Fruit fly (Drosophila melanogaster): ENCODE measurements around the gene Hmu.

The Hmu gene

DNA sequence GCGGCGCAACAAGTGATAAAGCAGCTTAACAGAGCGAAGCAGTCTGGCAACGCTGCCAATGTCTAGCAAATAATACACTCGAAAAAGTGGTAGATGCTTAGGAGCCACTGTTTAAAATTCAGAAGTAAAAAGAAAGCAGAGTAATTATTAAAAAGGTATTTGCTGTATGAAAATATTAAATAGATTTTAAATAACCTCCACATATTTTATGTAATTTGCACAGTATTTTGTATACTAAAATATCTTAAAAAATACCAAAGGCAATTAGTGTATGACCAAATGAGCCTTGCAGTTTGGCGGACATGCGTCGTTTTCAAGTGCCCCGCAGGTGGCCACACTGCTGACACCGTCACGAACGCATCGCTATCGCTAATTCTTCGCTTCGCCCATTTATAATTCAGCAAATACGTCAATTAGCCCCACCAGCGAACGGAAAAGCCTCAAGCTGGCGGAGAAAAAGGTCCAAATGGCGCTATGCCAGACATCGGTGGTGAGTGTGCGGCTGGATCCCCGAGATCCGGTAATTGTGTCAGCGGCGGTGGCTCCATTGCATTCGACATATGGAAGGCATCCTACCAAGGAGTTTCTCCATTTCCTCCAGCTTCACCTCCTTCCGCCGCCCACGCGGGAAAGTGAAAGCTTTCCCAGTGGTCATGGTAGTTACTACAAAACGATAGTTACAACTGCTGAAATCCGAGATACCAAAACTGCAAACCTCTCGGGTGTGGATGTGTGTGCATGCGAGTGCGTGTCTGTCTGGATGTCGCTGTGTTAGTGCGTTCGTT lies 35.2 kb upstream of the Hmu start, which contains the start of gene pll (continued):
- TF ChIP-seq CG11294 (GFP tag; IDR thresholded peaks at IDR 0.05) (peak; percentile 70; the same call in 1 of the 2 replicates), CG4318 (GFP tag; optimal IDR thresholded peaks at IDR 0.05) (no peak), Gug (GFP tag; IDR thresholded peaks at IDR 0.05) (peak; percentile 74), ss (GFP tag; optimal IDR thresholded peaks at IDR 0.05) (no peak), svp (GFP tag) (peak; percentile 94)

DNA sequence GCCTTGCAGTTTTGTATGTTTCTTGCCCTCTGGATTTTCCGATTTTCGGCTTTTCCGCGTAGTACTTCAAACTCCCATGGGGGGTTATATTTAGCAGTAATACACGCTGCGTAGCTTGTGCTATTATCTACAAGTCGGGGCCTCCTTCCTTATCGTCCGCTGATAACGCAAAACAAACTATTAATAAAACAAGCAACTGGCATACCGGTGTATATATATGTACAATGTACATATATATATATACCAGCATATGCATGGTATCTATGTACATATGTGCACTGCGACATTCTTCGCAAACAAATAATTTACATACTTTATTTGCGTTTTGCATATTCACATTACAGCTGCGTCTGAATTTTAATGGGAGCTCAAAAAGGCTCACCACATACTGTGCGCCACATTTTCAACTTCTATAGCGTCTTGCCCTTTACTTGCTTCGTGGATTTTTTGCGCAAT lies 34.6 kb upstream of the Hmu start:
- no peak for TF ChIP-seq Ets96B (tag; optimal IDR thresholded peaks at IDR 0.05)
- TF ChIP-seq CG6854 (GFP tag; optimal IDR thresholded peaks at IDR 0.05), result no peak
- TF ChIP-seq fd85E (GFP tag; optimal IDR thresholded peaks at IDR 0.05), result no peak
- no peak for TF ChIP-seq Sox15 (GFP tag; optimal IDR thresholded peaks at IDR 0.05)
- TF ChIP-seq dsx (GFP tag; optimal IDR thresholded peaks at IDR 0.05; ENCODE audit: poor library complexity, severe bottlenecking), result no peak
- TF ChIP-seq CG3919 (GFP tag; optimal IDR thresholded peaks at IDR 0.05), result no peak
- TF ChIP-seq CG34406 (GFP tag; optimal IDR thresholded peaks at IDR 0.05), result no peak
- no peak for TF ChIP-seq CG15336 (GFP tag; IDR thresholded peaks at IDR 0.05)
- TF ChIP-seq fkh (GFP tag; optimal IDR thresholded peaks at IDR 0.05), result peak; percentile 47
- TF ChIP-seq Eip78C (GFP tag), result peak; percentile 42
- TF ChIP-seq CG11294 (GFP tag; IDR thresholded peaks at IDR 0.05), result no peak
- no peak for TF ChIP-seq Ets21C (GFP tag; optimal IDR thresholded peaks at IDR 0.05)

DNA sequence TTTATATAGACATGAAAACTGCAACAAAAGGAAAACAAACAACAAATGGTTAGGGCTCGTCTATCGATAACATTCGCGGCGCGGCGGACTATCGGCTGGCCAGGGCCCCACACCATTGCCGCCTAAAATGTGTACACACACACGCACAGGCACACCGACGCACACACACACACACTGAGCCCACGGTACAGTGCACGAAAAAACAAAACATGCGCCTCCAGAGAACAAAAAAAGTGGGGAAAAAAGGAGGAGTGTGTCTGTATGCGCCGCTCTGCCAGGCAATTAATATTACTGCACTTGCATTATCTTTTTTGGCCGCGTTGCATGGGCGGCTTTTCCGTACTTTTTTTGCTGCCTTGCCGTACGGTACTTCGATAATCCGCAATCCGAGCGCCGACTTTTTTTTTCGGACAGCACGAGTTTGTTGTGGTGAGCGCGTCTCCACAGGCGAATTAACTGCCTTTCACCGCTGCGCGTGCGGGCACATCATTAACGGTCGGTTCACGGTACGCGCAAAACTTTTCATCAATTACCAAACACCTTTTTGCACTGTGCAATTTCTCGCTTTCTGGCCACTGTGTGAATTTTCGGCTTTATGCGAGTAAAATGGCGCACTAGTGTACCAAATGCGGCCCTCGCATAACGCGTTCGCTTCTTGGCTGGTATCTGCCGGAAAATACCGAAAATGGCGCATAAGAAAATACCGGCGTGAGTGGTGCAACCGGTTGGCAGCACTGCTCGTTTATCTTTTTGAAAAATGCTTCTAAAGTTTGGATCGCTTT lies 24.9 kb upstream of the Hmu start, which contains the start of gene woc:
Gene woc (minus strand): TSS at position 622 of the 782 bp plus-strand sequence.
- TF ChIP-seq svp (GFP tag) (no peak), CG9139 (GFP tag; optimal IDR thresholded peaks at IDR 0.05) (no peak), esn (GFP tag; optimal IDR thresholded peaks at IDR 0.05) (peak; percentile 84), CG6163 (GFP tag; IDR thresholded peaks at IDR 0.05) (peak; percentile 89), Hr4 (GFP tag; optimal IDR thresholded peaks at IDR 0.05) (peak; percentile 38), CG31627 (GFP tag; optimal IDR thresholded peaks at IDR 0.05) (peak; percentile 83), CG3032 (tag; optimal IDR thresholded peaks at IDR 0.05) (peak; percentile 63), acj6 (GFP tag; optimal IDR thresholded peaks at IDR 0.05) (peak; percentile 84), Smox (GFP tag; optimal IDR thresholded peaks at IDR 0.05) (no peak), CG6808 (GFP tag; optimal IDR thresholded peaks at IDR 0.05) (peak; percentile 86), Ets96B (tag; optimal IDR thresholded peaks at IDR 0.05) (peak; percentile 60), Met (GFP tag; optimal IDR thresholded peaks at IDR 0.05) (no peak), dsx (GFP tag; optimal IDR thresholded peaks at IDR 0.05; ENCODE audit: poor library complexity, severe bottlenecking) (peak; percentile 68), Blimp-1 (GFP tag; optimal IDR thresholded peaks at IDR 0.05) (no peak), pdm3 (GFP tag; optimal IDR thresholded peaks at IDR 0.05) (peak; percentile 50), CG11902 (GFP tag; optimal IDR thresholded peaks at IDR 0.05) (peak; percentile 65), CG1621 (tag; optimal IDR thresholded peaks at IDR 0.05) (peak; percentile 86), net (GFP tag; optimal IDR thresholded peaks at IDR 0.05) (peak; percentile 87), CG3919 (GFP tag; optimal IDR thresholded peaks at IDR 0.05) (peak; percentile 86), fd59A (GFP tag; optimal IDR thresholded peaks at IDR 0.05) (peak; percentile 70), ss (GFP tag; optimal IDR thresholded peaks at IDR 0.05) (peak; percentile 90 to 92), CG16779 (tag; optimal IDR thresholded peaks at IDR 0.05) (peak; percentile 91), Gug (GFP tag; IDR thresholded peaks at IDR 0.05) (peak; percentile 77), CG8632 (GFP tag; optimal IDR thresholded peaks at IDR 0.05) (peak; percentile 73), cyc (GFP tag; optimal IDR thresholded peaks at IDR 0.05) (peak; percentile 76), CG7368 (GFP tag; optimal IDR thresholded peaks at IDR 0.05) (peak; percentile 77), Eip93F (GFP tag; optimal IDR thresholded peaks at IDR 0.05) (no peak), eg (GFP tag; IDR thresholded peaks at IDR 0.05) (peak; percentile 91), OdsH (GFP tag; optimal IDR thresholded peaks at IDR 0.05) (peak; percentile 55), CG32006 (GFP tag; optimal IDR thresholded peaks at IDR 0.05) (peak; percentile 92), CG8119 (GFP tag; IDR thresholded peaks at IDR 0.05) (peak; percentile 83), Eip78C (GFP tag) (peak; percentile 93), CG11762 (GFP tag; optimal IDR thresholded peaks at IDR 0.05; ENCODE audit: insufficient read depth) (peak; percentile 64), spab (GFP tag; optimal IDR thresholded peaks at IDR 0.05) (peak; percentile 81), lz (GFP tag; optimal IDR thresholded peaks at IDR 0.05) (peak; percentile 82)

Measured in whole organism, prepupa.